Fruit fly (Drosophila melanogaster) whole organism, embryonic: Measurements from ENCODE around the gene CG15725.

Experiments used
- Abd-B ChIP-seq: fragments of 200-800 bp; sonication (Bioruptor generic); optimal IDR thresholded peaks from 2 replicates; lab custom pipeline; 2018; ENCODE audit warnings: missing biosample characterization, mild to moderate bottlenecking, missing genetic modification characterization, moderate library complexity
- CG11085 ChIP-seq: fragments of 200-800 bp; sonication (Bioruptor generic); IDR thresholded peaks from 2 replicates; pipeline ENCODE4 v1.3.6; 2022; ENCODE audit warnings: missing biosample characterization, missing genetic modification characterization
- CG13287 ChIP-seq: fragments of 200-800 bp; sonication (Bioruptor generic); IDR thresholded peaks from 2 replicates; pipeline ENCODE4 v1.3.6; 2022; ENCODE audit warnings: missing biosample characterization, missing genetic modification characterization; ENCODE audit not compliant: partially characterized antibody
- CG14965 ChIP-seq: fragments of 200-800 bp; sonication (Bioruptor generic); optimal IDR thresholded peaks from 2 replicates; lab custom pipeline; 2016; ENCODE audit warnings: missing biosample characterization, missing genetic modification characterization, borderline replicate concordance
- CG15073 ChIP-seq: fragments of 200-800 bp; sonication (Bioruptor generic); optimal IDR thresholded peaks from 2 replicates; lab custom pipeline; 2016; ENCODE audit warnings: missing biosample characterization, missing genetic modification characterization
- CG15696 ChIP-seq: fragments of 200-800 bp; sonication (Bioruptor generic); optimal IDR thresholded peaks from 2 replicates; lab custom pipeline; 2019; ENCODE audit warnings: missing biosample characterization, mild to moderate bottlenecking, missing genetic modification characterization, moderate library complexity
- CG16779 ChIP-seq: fragments of 200-800 bp; sonication (Bioruptor generic); IDR thresholded peaks from 2 replicates; pipeline ENCODE4 v1.3.6; 2022; ENCODE audit warnings: missing biosample characterization, missing genetic modification characterization
- CG17359 ChIP-seq: fragments of 200-800 bp; sonication (Bioruptor generic); optimal IDR thresholded peaks from 3 replicates; lab custom pipeline; 2018; ENCODE audit warnings: missing biosample characterization, mild to moderate bottlenecking, missing genetic modification characterization, moderate library complexity
- CG17912 ChIP-seq: fragments of 200-800 bp; sonication (Bioruptor generic); optimal IDR thresholded peaks from 2 replicates; lab custom pipeline; 2018; ENCODE audit warnings: missing biosample characterization, mild to moderate bottlenecking, missing genetic modification characterization
- CG3065 ChIP-seq: fragments of 200-800 bp; sonication (Bioruptor generic); optimal IDR thresholded peaks from 2 replicates; lab custom pipeline; 2016; ENCODE audit warnings: missing biosample characterization, missing genetic modification characterization
- CG31224 ChIP-seq: fragments of 200-800 bp; sonication (Bioruptor generic); IDR thresholded peaks from 2 replicates; pipeline ENCODE4 v1.3.6; 2022; ENCODE audit warnings: missing biosample characterization, missing genetic modification characterization
- CG32767 ChIP-seq: fragments of 200-800 bp; sonication (Bioruptor generic); IDR thresholded peaks from 2 replicates; pipeline ENCODE4 v1.3.6; 2022; ENCODE audit warnings: missing biosample characterization, missing genetic modification characterization
- CG33557 ChIP-seq: fragments of 200-800 bp; sonication (Bioruptor generic); optimal IDR thresholded peaks from 2 replicates; lab custom pipeline; 2019; ENCODE audit warnings: missing biosample characterization, mild to moderate bottlenecking, missing genetic modification characterization, moderate library complexity
- CG3838 ChIP-seq: fragments of 200-800 bp; sonication (Bioruptor generic); optimal IDR thresholded peaks from 3 replicates; lab custom pipeline; 2016; ENCODE audit warnings: missing biosample characterization, missing genetic modification characterization
- CG3995 ChIP-seq: fragments of 200-800 bp; sonication (Bioruptor generic); optimal IDR thresholded peaks from 3 replicates; lab custom pipeline; 2016; ENCODE audit warnings: missing biosample characterization, missing genetic modification characterization
- CG4328 ChIP-seq: fragments of 200-800 bp; sonication (Bioruptor generic); optimal IDR thresholded peaks from 3 replicates; lab custom pipeline; 2017; ENCODE audit warnings: missing biosample characterization, missing genetic modification reagents, missing genetic modification characterization
- CG4404 ChIP-seq: fragments of 200-800 bp; sonication (Bioruptor generic); IDR thresholded peaks from 2 replicates; pipeline ENCODE4 v1.3.6; 2022; ENCODE audit warnings: missing biosample characterization, missing genetic modification characterization
- CG6854 ChIP-seq: fragments of 200-800 bp; sonication (Bioruptor generic); optimal IDR thresholded peaks from 3 replicates; lab custom pipeline; 2017; ENCODE audit warnings: missing biosample characterization, mild to moderate bottlenecking, missing genetic modification characterization
- CG8359 ChIP-seq: fragments of 200-800 bp; sonication (Bioruptor generic); optimal IDR thresholded peaks from 2 replicates; lab custom pipeline; 2017; ENCODE audit warnings: missing biosample characterization, mild to moderate bottlenecking, missing genetic modification characterization, borderline replicate concordance
- CG8944 ChIP-seq: fragments of 200-800 bp; sonication (Bioruptor generic); optimal IDR thresholded peaks from 3 replicates; lab custom pipeline; 2016; ENCODE audit warnings: missing biosample characterization, missing genetic modification characterization
- CoRest ChIP-seq: fragments of 200-800 bp; sonication (Bioruptor generic); optimal IDR thresholded peaks from 3 replicates; lab custom pipeline; 2018; ENCODE audit warnings: missing biosample characterization, mild to moderate bottlenecking, missing genetic modification characterization, moderate library complexity
- D ChIP-seq, 2 experiments: fragments of 200-800 bp in 1 of 2; fragments of >200 bp in 1 of 2; sonication (Bioruptor generic) in 1 of 2; optimal IDR thresholded peaks; 2 replicates in 1 of 2; 3 replicates in 1 of 2; lab custom pipeline; 2017; ENCODE audit warnings: mild to moderate bottlenecking in 1 of 2, missing biosample characterization in 1 of 2, missing genetic modification characterization in 1 of 2, missing genetic modification reagents in 1 of 2
- Dek ChIP-seq: fragments of 200-800 bp; sonication (Bioruptor generic); optimal IDR thresholded peaks from 3 replicates; lab custom pipeline; 2019; ENCODE audit warnings: missing biosample characterization, mild to moderate bottlenecking, missing genetic modification characterization, moderate library complexity
- ERR ChIP-seq: fragments of 200-800 bp; sonication (Bioruptor generic); optimal IDR thresholded peaks from 2 replicates; lab custom pipeline; 2016; ENCODE audit warnings: missing biosample characterization, missing genetic modification characterization
- HLH4C ChIP-seq: fragments of 200-800 bp; sonication (Bioruptor generic); IDR thresholded peaks from 3 replicates; pipeline ENCODE4 v1.3.6; 2022; ENCODE audit warnings: missing biosample characterization, missing genetic modification characterization; ENCODE audit not compliant: partially characterized antibody
- Hr3 ChIP-seq: fragments of 200-800 bp; sonication (Bioruptor generic); optimal IDR thresholded peaks from 3 replicates; lab custom pipeline; 2016; ENCODE audit warnings: missing biosample characterization, missing genetic modification characterization
- MESR4 ChIP-seq: fragments of 200-800 bp; sonication (Bioruptor generic); optimal IDR thresholded peaks from 2 replicates; lab custom pipeline; 2018; ENCODE audit warnings: missing biosample characterization, mild to moderate bottlenecking, missing genetic modification characterization, moderate library complexity
- Myb ChIP-seq: fragments of 200-800 bp; sonication (Bioruptor generic); optimal IDR thresholded peaks from 2 replicates; lab custom pipeline; 2016; ENCODE audit warnings: missing biosample characterization, missing genetic modification characterization
- NC2α ChIP-seq: fragments of 200-800 bp; sonication (Bioruptor generic); optimal IDR thresholded peaks from 2 replicates; lab custom pipeline; 2016; ENCODE audit warnings: missing biosample characterization, missing genetic modification characterization
- Rfx ChIP-seq: fragments of 200-800 bp; sonication (Bioruptor generic); IDR thresholded peaks from 2 replicates; pipeline ENCODE4 v1.3.6; 2022; ENCODE audit warnings: missing biosample characterization, missing genetic modification characterization
- Side ChIP-seq: fragments of 200-800 bp; sonication (Bioruptor generic); optimal IDR thresholded peaks from 2 replicates; lab custom pipeline; 2016; ENCODE audit warnings: missing biosample characterization, missing genetic modification characterization
- Sry-β ChIP-seq: fragments of 200-800 bp; sonication (Bioruptor generic); optimal IDR thresholded peaks from 2 replicates; lab custom pipeline; 2018; ENCODE audit warnings: missing biosample characterization, mild to moderate bottlenecking, missing genetic modification characterization, moderate library complexity
- az2 ChIP-seq: fragments of 200-800 bp; sonication (Bioruptor generic); optimal IDR thresholded peaks from 3 replicates; lab custom pipeline; 2016; ENCODE audit warnings: missing biosample characterization, missing genetic modification characterization
- cato ChIP-seq: fragments of 200-800 bp; sonication (Bioruptor generic); optimal IDR thresholded peaks from 2 replicates; lab custom pipeline; 2016; ENCODE audit warnings: missing biosample characterization, missing genetic modification characterization, borderline replicate concordance
- chif ChIP-seq, 2 experiments: fragments of 200-800 bp; sonication (Bioruptor generic); optimal IDR thresholded peaks; 3 replicates each; lab custom pipeline; 2016; ENCODE audit warnings: missing biosample characterization in 2 of 2, missing genetic modification characterization in 2 of 2
- dati ChIP-seq: fragments of 200-800 bp; sonication (Bioruptor generic); IDR thresholded peaks from 2 replicates; pipeline ENCODE4 v1.3.6; 2022; ENCODE audit warnings: missing biosample characterization, missing genetic modification characterization
- gce ChIP-seq: fragments of 200-800 bp; sonication (Bioruptor generic); IDR thresholded peaks from 3 replicates; pipeline ENCODE4 v1.3.6; 2022; ENCODE audit warnings: missing biosample characterization, missing genetic modification characterization
- lilli ChIP-seq: fragments of 200-800 bp; sonication (Bioruptor generic); optimal IDR thresholded peaks from 3 replicates; lab custom pipeline; 2016; ENCODE audit warnings: missing biosample characterization, missing genetic modification characterization
- mam ChIP-seq: fragments of 200-800 bp; sonication (Bioruptor generic); optimal IDR thresholded peaks from 3 replicates; lab custom pipeline; 2016; ENCODE audit warnings: missing biosample characterization, missing genetic modification characterization
- pho ChIP-seq: fragments of 200-800 bp; sonication (Bioruptor generic); optimal IDR thresholded peaks from 2 replicates; lab custom pipeline; 2016; ENCODE audit warnings: missing biosample characterization, missing genetic modification characterization
- phol ChIP-seq: fragments of 200-800 bp; sonication (Bioruptor generic); optimal IDR thresholded peaks from 3 replicates; lab custom pipeline; 2018; ENCODE audit warnings: missing biosample characterization, mild to moderate bottlenecking, missing genetic modification characterization, moderate library complexity
- repo ChIP-seq: fragments of 200-800 bp; sonication (Bioruptor generic); optimal IDR thresholded peaks from 2 replicates; lab custom pipeline; 2016; ENCODE audit warnings: missing biosample characterization, missing genetic modification characterization
- stc ChIP-seq: fragments of 200-800 bp; sonication (Bioruptor generic); IDR thresholded peaks from 2 replicates; pipeline ENCODE4 v1.3.6; 2022; ENCODE audit warnings: missing biosample characterization, missing genetic modification characterization
- tll ChIP-seq, 2 experiments: fragments of 200-800 bp in 1 of 2; fragments of >200 bp in 1 of 2; sonication (Bioruptor generic) in 1 of 2; optimal IDR thresholded peaks; 2 replicates each; lab custom pipeline; 2017 to 2019; ENCODE audit warnings: missing biosample characterization in 2 of 2, missing genetic modification characterization in 2 of 2, mild to moderate bottlenecking in 1 of 2, moderate library complexity in 1 of 2
- trem ChIP-seq: fragments of 200-800 bp; optimal IDR thresholded peaks from 3 replicates; lab custom pipeline; 2019; ENCODE audit warnings: missing biosample characterization, mild to moderate bottlenecking, missing genetic modification characterization, moderate library complexity
- unpg ChIP-seq: fragments of 200-800 bp; sonication (Bioruptor generic); optimal IDR thresholded peaks from 3 replicates; lab custom pipeline; 2018; ENCODE audit warnings: missing biosample characterization, mild to moderate bottlenecking, missing genetic modification characterization, moderate library complexity
- z ChIP-seq: fragments of 200-800 bp; sonication (Bioruptor generic); IDR thresholded peaks from 3 replicates; pipeline ENCODE4 v1.3.6; 2022; ENCODE audit warnings: missing biosample characterization, missing genetic modification characterization

CG15725 gene

dm6 chrX:12735478-12736428 lies 30.1 kb downstream of the CG15725 start (continued):
- TF ChIP-seq Dek (tag; lab: Kevin White, UChicago) (peak; percentile 92), stc (GFP tag; lab: Robert Waterston, UW) (peak; percentile 74), Myb (GFP tag; lab: Kevin White, UChicago) (peak; percentile 80), chif (GFP tag; optimal IDR thresholded peaks at IDR 0.05; lab: Kevin White, UChicago) (peak; percentile 88 to 93), CG33557 (GFP tag; lab: Kevin White, UChicago) (peak; percentile 88), CG8359 (GFP tag; lab: Kevin White, UChicago) (peak; percentile 85), z (GFP tag; lab: Robert Waterston, UW) (no peak), CG3995 (peak; percentile 78), CG17912 (GFP tag; lab: Kevin White, UChicago) (peak; percentile 75), gce (GFP tag; lab: Robert Waterston, UW) (no peak), phol (peak; percentile 96), CG14965 (GFP tag; lab: Kevin White, UChicago) (peak; percentile 30), dati (GFP tag; lab: Robert Waterston, UW) (0 out of 2 replicates have a peak, but pooled peaks have one; percentile 5), NC2α (GFP tag; lab: Kevin White, UChicago) (peak; percentile 76), Abd-B (GFP tag; lab: Kevin White, UChicago) (peak; percentile 93), D (optimal IDR thresholded peaks at IDR 0.05; lab: Kevin White, UChicago) (peak; percentile 2), D (GFP tag; optimal IDR thresholded peaks at IDR 0.05; lab: Kevin White, UChicago) (peak; percentile 95), CG11085 (no peak; the same call in 1 of the 2 replicates), CG15696 (tag; lab: Kevin White, UChicago) (peak; percentile 92), mam (peak; percentile 92), CG4328 (GFP tag; lab: Kevin White, UChicago) (peak; percentile 93), CG4404 (GFP tag; lab: Robert Waterston, UW) (no peak; the same call in none of the 2 replicates), CG17359 (tag; lab: Kevin White, UChicago) (peak; percentile 89), CG32767 (GFP tag; lab: Robert Waterston, UW) (peak; percentile 71; the same call in 1 of the 2 replicates), CoRest (peak; percentile 98), cato (GFP tag; lab: Kevin White, UChicago) (peak; percentile 94), Sry-β (GFP tag; lab: Kevin White, UChicago) (peak; percentile 59), CG16779 (no peak), CG13287 (GFP tag; lab: Robert Waterston, UW) (no peak), Side (GFP tag; lab: Kevin White, UChicago) (peak; percentile 89), lilli (GFP tag; lab: Kevin White, UChicago) (peak; percentile 94), CG3065 (peak; percentile 89), Rfx (peak; percentile 86), tll (GFP tag; optimal IDR thresholded peaks at IDR 0.05; lab: Kevin White, UChicago) (peak in 1 of 2 experiments; percentile 30), CG15073 (peak; percentile 69), CG6854 (GFP tag; lab: Kevin White, UChicago) (peak; percentile 93), HLH4C (GFP tag; lab: Robert Waterston, UW) (no peak), CG3838 (GFP tag; lab: Kevin White, UChicago) (peak; percentile 77), MESR4 (GFP tag; lab: Kevin White, UChicago) (peak; percentile 24), az2 (GFP tag; lab: Kevin White, UChicago) (peak; percentile 94), unpg (GFP tag; lab: Kevin White, UChicago) (peak; percentile 89), repo (GFP tag; lab: Kevin White, UChicago) (peak; percentile 83), pho (GFP tag; lab: Kevin White, UChicago) (peak; percentile 93), Hr3 (peak; percentile 96), CG8944 (GFP tag; lab: Kevin White, UChicago) (peak; percentile 88), CG31224 (GFP tag; lab: Robert Waterston, UW) (peak; percentile 59; the same call in 1 of the 2 replicates), trem (tag; lab: Kevin White, UChicago) (peak; percentile 83), ERR (GFP tag; lab: Kevin White, UChicago) (peak; percentile 76)
